Worm (Caenorhabditis elegans) whole organism, mixed stage, embryonic: ENCODE measurements around the gene chpf-1.
A peak's percentile ranks its signal among the peaks of the same experiment; 100 is the strongest.

Experiments
- M03D4.4 ChIP-seq: sonication (generic microtip); optimal IDR thresholded peaks from 2 replicates; lab custom pipeline; 2017; ENCODE audit warnings: mild to moderate bottlenecking, missing genetic modification characterization, missing compliant biosample characterization
- bed-3 ChIP-seq: fragments of 200-800 bp; sonication (Bioruptor generic); optimal IDR thresholded peaks from 3 replicates; lab custom pipeline; 2018; ENCODE audit warnings: mild to moderate bottlenecking, missing genetic modification characterization, moderate library complexity, missing compliant biosample characterization
- blmp-1 ChIP-seq: fragments of 150-350 bp; optimal IDR thresholded peaks from 2 replicates; lab custom pipeline; 2014; ENCODE audit warnings: missing biosample characterization, missing genetic modification characterization
- ceh-39 ChIP-seq: fragments of 150-350 bp; optimal IDR thresholded peaks from 2 replicates; lab custom pipeline; 2014; ENCODE audit warnings: missing biosample characterization, missing genetic modification characterization
- ceh-43 ChIP-seq: fragments of 200-800 bp; sonication (Bioruptor generic); optimal IDR thresholded peaks from 2 replicates; lab custom pipeline; 2018; ENCODE audit warnings: mild to moderate bottlenecking, missing genetic modification characterization, moderate library complexity, missing compliant biosample characterization
- ceh-83 ChIP-seq: fragments of 200-800 bp; sonication (Bioruptor generic); optimal IDR thresholded peaks from 2 replicates; lab custom pipeline; 2018; ENCODE audit warnings: mild to moderate bottlenecking, missing genetic modification characterization, missing compliant biosample characterization
- ces-1 ChIP-seq: fragments of 150-350 bp; optimal IDR thresholded peaks from 2 replicates; lab custom pipeline; 2014; ENCODE audit warnings: missing biosample characterization, missing genetic modification reagents, missing genetic modification characterization
- cnd-1 ChIP-seq: fragments of 200-800 bp; sonication (Bioruptor generic); optimal IDR thresholded peaks from 2 replicates; lab custom pipeline; 2018; ENCODE audit warnings: mild to moderate bottlenecking, missing genetic modification characterization, missing compliant biosample characterization
- elt-1 ChIP-seq: sonication (generic microtip); optimal IDR thresholded peaks from 2 replicates; lab custom pipeline; 2017; ENCODE audit warnings: missing genetic modification characterization, mild to moderate bottlenecking, missing compliant biosample characterization, antibody characterized with exemption, moderate library complexity, borderline replicate concordance; ENCODE audit not compliant: insufficient read depth
- elt-3 ChIP-seq: fragments of 150-350 bp; optimal IDR thresholded peaks from 2 replicates; lab custom pipeline; 2014; ENCODE audit warnings: missing biosample characterization, missing genetic modification characterization
- flh-1 ChIP-seq: fragments of 200-800 bp; sonication (Bioruptor generic); optimal IDR thresholded peaks from 2 replicates; lab custom pipeline; 2018; ENCODE audit warnings: mild to moderate bottlenecking, missing genetic modification characterization, moderate library complexity, missing compliant biosample characterization
- ham-2 ChIP-seq: fragments of 200-800 bp; sonication (Bioruptor generic); optimal IDR thresholded peaks from 2 replicates; lab custom pipeline; 2018; ENCODE audit warnings: mild to moderate bottlenecking, missing genetic modification characterization, missing compliant biosample characterization
- hlh-1 ChIP-seq: fragments of 150-350 bp; optimal IDR thresholded peaks from 2 replicates; lab custom pipeline; 2014; ENCODE audit warnings: missing biosample characterization, missing genetic modification reagents, missing genetic modification characterization
- lin-13 ChIP-seq: fragments of 150-350 bp; optimal IDR thresholded peaks from 2 replicates; lab custom pipeline; 2014; ENCODE audit warnings: missing biosample characterization, missing genetic modification characterization
- lin-32 ChIP-seq: fragments of 200-800 bp; sonication (Bioruptor generic); optimal IDR thresholded peaks from 2 replicates; lab custom pipeline; 2018; ENCODE audit warnings: mild to moderate bottlenecking, missing genetic modification characterization, missing compliant biosample characterization
- lsy-2 ChIP-seq: fragments of 150-350 bp; optimal IDR thresholded peaks from 2 replicates; lab custom pipeline; 2014; ENCODE audit warnings: missing biosample characterization, missing genetic modification characterization
- mab-5 ChIP-seq: fragments of 150-350 bp; optimal IDR thresholded peaks from 2 replicates; lab custom pipeline; 2014; ENCODE audit warnings: missing biosample characterization, missing genetic modification characterization
- mep-1 ChIP-seq: fragments of 150-350 bp; optimal IDR thresholded peaks from 2 replicates; lab custom pipeline; 2017; ENCODE audit warnings: missing biosample characterization, missing genetic modification reagents, missing genetic modification characterization, inconsistent platforms
- mls-2 ChIP-seq: sonication (generic microtip); optimal IDR thresholded peaks from 2 replicates; lab custom pipeline; 2016; ENCODE audit warnings: mild to moderate bottlenecking, missing genetic modification characterization, moderate library complexity, missing compliant biosample characterization
- nhr-12 ChIP-seq: fragments of 150-350 bp; optimal IDR thresholded peaks from 2 replicates; lab custom pipeline; 2014; ENCODE audit warnings: missing biosample characterization, missing genetic modification characterization
- nhr-2 ChIP-seq: fragments of 150-350 bp; optimal IDR thresholded peaks from 2 replicates; lab custom pipeline; 2014; ENCODE audit warnings: missing biosample characterization, missing genetic modification characterization
- nhr-237 ChIP-seq: fragments of 150-350 bp; optimal IDR thresholded peaks from 2 replicates; lab custom pipeline; 2014; ENCODE audit warnings: missing biosample characterization, missing genetic modification characterization
- nhr-28 ChIP-seq: fragments of 150-350 bp; optimal IDR thresholded peaks from 2 replicates; lab custom pipeline; 2014; ENCODE audit warnings: missing biosample characterization, missing genetic modification characterization
- nhr-76 ChIP-seq: sonication (generic microtip); optimal IDR thresholded peaks from 2 replicates; lab custom pipeline; 2017; ENCODE audit warnings: missing biosample characterization, missing genetic modification characterization
- pha-4 ChIP-seq: fragments of 150-350 bp; optimal IDR thresholded peaks from 2 replicates; lab custom pipeline; 2018; ENCODE audit warnings: missing biosample characterization, missing genetic modification reagents, missing genetic modification characterization
- sem-2 ChIP-seq: fragments of 200-800 bp; sonication (Bioruptor generic); optimal IDR thresholded peaks from 2 replicates; lab custom pipeline; 2018; ENCODE audit warnings: mild to moderate bottlenecking, missing genetic modification characterization, missing compliant biosample characterization
- snpc-4 ChIP-seq: fragments of 150-350 bp; optimal IDR thresholded peaks from 2 replicates; lab custom pipeline; 2014; ENCODE audit warnings: missing biosample characterization, missing genetic modification characterization
- sptf-1 ChIP-seq: sonication (generic microtip); optimal IDR thresholded peaks from 2 replicates; lab custom pipeline; 2017; ENCODE audit warnings: mild to moderate bottlenecking, missing genetic modification characterization, moderate library complexity, missing compliant biosample characterization
- tbx-8 ChIP-seq: fragments of 200-800 bp; sonication (Bioruptor generic); optimal IDR thresholded peaks from 2 replicates; lab custom pipeline; 2018; ENCODE audit warnings: mild to moderate bottlenecking, missing genetic modification characterization, moderate library complexity, missing compliant biosample characterization
- unc-120 ChIP-seq: sonication (generic microtip); optimal IDR thresholded peaks from 2 replicates; lab custom pipeline; 2017; ENCODE audit warnings: missing genetic modification characterization, missing compliant biosample characterization; ENCODE audit not compliant: poor library complexity, severe bottlenecking
- unc-39 ChIP-seq: fragments of 150-350 bp; optimal IDR thresholded peaks from 2 replicates; lab custom pipeline; 2014; ENCODE audit warnings: missing biosample characterization, missing genetic modification characterization
- unc-62 ChIP-seq: fragments of 150-350 bp; optimal IDR thresholded peaks from 2 replicates; lab custom pipeline; 2014; ENCODE audit warnings: missing biosample characterization, missing genetic modification reagents, missing genetic modification characterization
- zip-8 ChIP-seq: fragments of 150-350 bp; optimal IDR thresholded peaks from 2 replicates; lab custom pipeline; 2014; ENCODE audit warnings: missing biosample characterization, missing genetic modification characterization
- ztf-11 ChIP-seq: fragments of 150-350 bp; optimal IDR thresholded peaks from 2 replicates; lab custom pipeline; 2014; ENCODE audit warnings: missing biosample characterization, missing genetic modification characterization

Gene chpf-1

DNA sequence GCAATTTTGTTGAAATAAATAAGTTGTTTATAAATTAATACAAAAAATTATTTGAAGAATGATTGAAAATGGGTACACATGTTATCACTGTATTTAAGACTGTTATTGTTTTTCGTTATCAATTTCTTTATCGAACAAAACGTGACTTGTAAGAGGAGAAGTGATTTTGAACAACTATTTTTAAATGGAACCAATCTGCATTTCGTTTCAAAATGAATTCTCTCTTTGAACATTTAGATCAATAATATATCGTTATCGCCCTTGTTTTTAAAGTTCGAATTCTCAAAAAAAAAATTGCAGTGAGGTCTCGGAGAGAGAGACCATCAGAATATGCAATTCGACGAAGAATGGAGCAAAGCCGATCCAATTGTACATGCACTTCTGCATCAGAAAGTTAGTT is 24.1 kb downstream of the chpf-1 start, which contains the start of gene cul-5:
Gene cul-5 (plus strand): TSS at position 301 of the 400 bp plus-strand sequence.
- no peak for TF ChIP-seq nhr-237 (tag; lab: Kevin White, UChicago)
- TF ChIP-seq nhr-12 (tag; lab: Kevin White, UChicago): no peak
- TF ChIP-seq mls-2: no peak
- no peak for TF ChIP-seq ham-2
- no peak for TF ChIP-seq nhr-76 (tag; lab: Kevin White, UChicago)
- TF ChIP-seq flh-1 (GFP tag; lab: Kevin White, UChicago): no peak
- TF ChIP-seq lin-13 (tag; lab: Kevin White, UChicago): no peak
- no peak for TF ChIP-seq unc-120
- no peak for TF ChIP-seq zip-8 (tag; lab: Kevin White, UChicago)
- no peak for TF ChIP-seq unc-39 (tag; lab: Kevin White, UChicago)

DNA sequence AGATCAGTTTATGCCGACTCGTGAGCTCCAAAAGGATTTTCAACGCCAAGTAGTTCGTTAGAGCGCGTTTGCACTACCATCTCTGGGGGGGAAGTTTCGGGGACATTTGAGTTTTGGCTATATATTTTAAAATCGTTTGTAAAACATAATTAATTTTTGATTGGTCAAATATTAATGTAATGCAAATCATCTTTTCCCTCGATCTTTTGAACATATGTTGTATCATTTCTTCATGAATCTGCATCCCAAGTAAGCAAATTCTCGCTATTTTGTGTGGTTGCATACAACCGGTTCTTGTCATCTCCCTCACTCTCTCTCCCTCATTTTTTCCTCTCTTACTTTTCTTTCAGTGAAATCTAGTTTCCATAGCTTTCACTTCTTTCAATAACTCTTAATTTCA is 25.1 kb downstream of the chpf-1 start:
- TF ChIP-seq nhr-2 (tag; lab: Kevin White, UChicago): no peak
- TF ChIP-seq ces-1: peak; percentile 19
- TF ChIP-seq mep-1: peak; percentile 62
- TF ChIP-seq lsy-2 (tag; lab: Kevin White, UChicago): peak; percentile 30
- TF ChIP-seq ceh-43 (GFP tag; lab: Kevin White, UChicago): no peak
- no peak for TF ChIP-seq snpc-4
- peak; percentile 48 for TF ChIP-seq sptf-1 (tag; lab: Kevin White, UChicago)
- peak; percentile 61 for TF ChIP-seq nhr-237 (tag; lab: Kevin White, UChicago)
- TF ChIP-seq cnd-1: no peak
- peak; percentile 40 for TF ChIP-seq lin-13 (tag; lab: Kevin White, UChicago)
- TF ChIP-seq blmp-1: peak; percentile 86
- peak; percentile 0 for TF ChIP-seq ceh-39 (tag; lab: Kevin White, UChicago)
- peak; percentile 67 for TF ChIP-seq unc-120
- TF ChIP-seq, all 35 proteins: peak for 9

DNA sequence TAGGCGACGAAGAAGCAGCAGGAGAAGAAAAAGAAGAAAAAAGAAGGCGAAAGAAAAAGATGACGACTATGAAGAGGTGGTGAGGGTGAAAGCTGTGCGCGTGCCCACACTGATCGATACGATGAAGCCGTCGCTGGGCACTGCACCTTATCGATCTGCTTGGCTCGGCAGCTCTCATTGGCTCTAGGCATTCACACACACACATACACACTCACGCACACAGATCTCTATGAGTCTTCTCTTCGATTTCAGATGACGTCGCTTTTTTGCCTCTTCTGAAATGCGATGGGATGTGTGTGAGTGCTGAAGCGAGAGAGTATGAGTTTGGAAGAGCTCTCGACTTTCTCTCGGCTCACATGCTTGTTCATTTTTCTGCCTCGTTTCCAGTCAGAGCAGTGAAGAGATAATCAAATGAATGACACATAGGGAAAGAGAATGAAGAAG is 28.6 kb downstream of the chpf-1 start:
- TF ChIP-seq ces-1: peak; percentile 90
- no peak for TF ChIP-seq bed-3 (GFP tag; lab: Kevin White, UChicago)
- TF ChIP-seq unc-62 (GFP tag; lab: Kevin White, UChicago): peak; percentile 12
- TF ChIP-seq flh-1 (GFP tag; lab: Kevin White, UChicago): no peak
- TF ChIP-seq blmp-1: no peak
- peak; percentile 69 for TF ChIP-seq mls-2

DNA sequence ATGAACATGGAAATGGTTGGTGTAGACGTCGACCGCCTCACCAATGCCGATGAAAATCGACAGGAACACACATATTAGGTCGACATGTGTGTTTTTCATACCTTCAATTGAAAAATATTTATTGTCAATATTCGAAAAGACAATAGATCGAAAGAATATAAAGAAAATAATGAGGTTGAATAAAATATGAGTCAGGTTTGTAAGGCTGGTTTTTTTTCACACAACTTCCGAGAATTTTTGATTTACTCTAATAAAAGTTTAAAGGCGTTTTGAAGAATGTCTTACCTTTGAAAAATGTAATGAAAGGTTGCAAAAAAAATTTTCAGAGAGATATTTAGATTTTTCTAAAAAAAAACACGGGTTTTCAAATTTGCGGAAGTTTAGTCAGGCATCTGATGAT is 29.6 kb downstream of the chpf-1 start, which contains the start of gene egl-3:
Gene egl-3 (minus strand): TSS at position 101 of the 400 bp plus-strand sequence.
- TF ChIP-seq unc-39 (tag; lab: Kevin White, UChicago) (no peak), bed-3 (GFP tag; lab: Kevin White, UChicago) (no peak), nhr-2 (tag; lab: Kevin White, UChicago) (no peak), blmp-1 (no peak), lin-13 (tag; lab: Kevin White, UChicago) (no peak), zip-8 (tag; lab: Kevin White, UChicago) (no peak)

- TF ChIP-seq lin-13 (tag; lab: Kevin White, UChicago) (no peak), mab-5 (tag; lab: Kevin White, UChicago) (no peak), ztf-11 (tag; lab: Kevin White, UChicago) (no peak), nhr-2 (tag; lab: Kevin White, UChicago) (no peak), flh-1 (GFP tag; lab: Kevin White, UChicago) (no peak), bed-3 (GFP tag; lab: Kevin White, UChicago) (no peak), cnd-1 (no peak), nhr-237 (tag; lab: Kevin White, UChicago) (no peak), sem-2 (GFP tag; lab: Kevin White, UChicago) (no peak), blmp-1 (no peak), nhr-76 (tag; lab: Kevin White, UChicago) (no peak), zip-8 (tag; lab: Kevin White, UChicago) (no peak), M03D4.4 (tag; lab: Kevin White, UChicago) (no peak), tbx-8 (no peak), elt-3 (no peak), hlh-1 (tag; lab: Kevin White, UChicago) (no peak)
Measured at ce11 chrV:10168870-10169269, 34.4 kb downstream of the chpf-1 start.

- TF ChIP-seq lin-13 (tag; lab: Kevin White, UChicago): no peak
- TF ChIP-seq nhr-12 (tag; lab: Kevin White, UChicago): no peak
- no peak for TF ChIP-seq elt-1 (tag; lab: Kevin White, UChicago)
- no peak for TF ChIP-seq tbx-8
- TF ChIP-seq lsy-2 (tag; lab: Kevin White, UChicago): no peak
- no peak for TF ChIP-seq ceh-83 (GFP tag; lab: Kevin White, UChicago)
- no peak for TF ChIP-seq mep-1
- no peak for TF ChIP-seq pha-4 (tag; lab: Kevin White, UChicago)
- TF ChIP-seq M03D4.4 (tag; lab: Kevin White, UChicago): no peak
- no peak for TF ChIP-seq lin-32
- no peak for TF ChIP-seq ham-2
- TF ChIP-seq ztf-11 (tag; lab: Kevin White, UChicago): no peak
- TF ChIP-seq nhr-237 (tag; lab: Kevin White, UChicago): no peak
- no peak for TF ChIP-seq nhr-28 (tag; lab: Kevin White, UChicago)
- no peak for TF ChIP-seq unc-62 (GFP tag; lab: Kevin White, UChicago)
- TF ChIP-seq flh-1 (GFP tag; lab: Kevin White, UChicago): no peak
- no peak for TF ChIP-seq nhr-76 (tag; lab: Kevin White, UChicago)
- no peak for TF ChIP-seq nhr-2 (tag; lab: Kevin White, UChicago)
- TF ChIP-seq bed-3 (GFP tag; lab: Kevin White, UChicago): no peak
Measured at ce11 chrV:10166368-10166767, 36.9 kb downstream of the chpf-1 start, which contains the start of gene C51E3.6. Gene C51E3.6, minus strand, starts transcription at chrV:10166468.
